Fruit fly (Drosophila melanogaster): ENCODE measurements around the gene Thor.

Thor gene

dm6 chr2L:3437068-3437467 is 41.2 kb upstream of the Thor start (continued):
- TF ChIP-seq NFAT (GFP tag; IDR thresholded peaks at IDR 0.05) (no peak), mirr (GFP tag; optimal IDR thresholded peaks at IDR 0.05) (no peak), CG9437 (GFP tag; optimal IDR thresholded peaks at IDR 0.05) (peak; percentile 31), eve (GFP tag; optimal IDR thresholded peaks at IDR 0.05) (peak in 1 of 2 experiments; percentile 89), CG11723 (GFP tag; optimal IDR thresholded peaks at IDR 0.05) (no peak), croc (GFP tag; conservative IDR thresholded peaks at IDR 0.05) (no peak), Eip74EF (GFP tag; optimal IDR thresholded peaks at IDR 0.05) (peak in 1 of 2 experiments; percentile 22), CG14710 (tag; optimal IDR thresholded peaks at IDR 0.05) (peak; percentile 37), wdn (GFP tag; IDR thresholded peaks at IDR 0.05) (no peak), D (optimal IDR thresholded peaks at IDR 0.05) (no peak), D (GFP tag; optimal IDR thresholded peaks at IDR 0.05) (peak; percentile 25), CG14860 (GFP tag; IDR thresholded peaks at IDR 0.05; ENCODE audit: partially characterized antibody) (no peak), CG17829 (tag; optimal IDR thresholded peaks at IDR 0.05) (peak; percentile 71), CG17802 (tag; optimal IDR thresholded peaks at IDR 0.05) (no peak), Hmx (GFP tag; optimal IDR thresholded peaks at IDR 0.05) (no peak), bcd (GFP tag; optimal IDR thresholded peaks at IDR 0.05) (peak; percentile 36), CG2202 (tag; optimal IDR thresholded peaks at IDR 0.05) (no peak), CG4282 (GFP tag; optimal IDR thresholded peaks at IDR 0.05) (no peak), MTF-1 (GFP tag; optimal IDR thresholded peaks at IDR 0.05; ENCODE audit: borderline replicate concordance) (peak; percentile 15), CG6791 (GFP tag; IDR thresholded peaks at IDR 0.05; ENCODE audit: partially characterized antibody) (no peak), CG3847 (GFP tag; IDR thresholded peaks at IDR 0.05) (no peak), CG15011 (GFP tag; optimal IDR thresholded peaks at IDR 0.05) (no peak), gt (GFP tag; IDR thresholded peaks at IDR 0.05) (no peak), Dfd (GFP tag; optimal IDR thresholded peaks at IDR 0.05) (no peak), CG30020 (tag; optimal IDR thresholded peaks at IDR 0.05) (no peak), CG2712 (tag; optimal IDR thresholded peaks at IDR 0.05) (peak; percentile 80), dpn (GFP tag; optimal IDR thresholded peaks at IDR 0.05) (peak; percentile 6 to 13), CG3838 (GFP tag; optimal IDR thresholded peaks at IDR 0.05) (no peak), scrt (GFP tag; optimal IDR thresholded peaks at IDR 0.05) (peak; percentile 34), B-H2 (GFP tag; optimal IDR thresholded peaks at IDR 0.05) (no peak), bigmax (GFP tag; optimal IDR thresholded peaks at IDR 0.05) (no peak), run (tag; optimal IDR thresholded peaks at IDR 0.05) (peak; percentile 14), CG12659 (GFP tag; optimal IDR thresholded peaks at IDR 0.05) (peak; percentile 35), lov (optimal IDR thresholded peaks at IDR 0.05) (no peak), lov (GFP tag; IDR thresholded peaks at IDR 0.05) (peak; percentile 73; the same call in 2 of the 3 replicates), CG2129 (GFP tag; IDR thresholded peaks at IDR 0.05; ENCODE audit: partially characterized antibody) (no peak), CG1603 (tag; optimal IDR thresholded peaks at IDR 0.05) (peak; percentile 89), seq (GFP tag; IDR thresholded peaks at IDR 0.05) (peak; percentile 64; the same call in 1 of the 2 replicates), fd3F (GFP tag; optimal IDR thresholded peaks at IDR 0.05) (no peak), dati (GFP tag; IDR thresholded peaks at IDR 0.05) (no peak), gro (GFP tag; optimal IDR thresholded peaks at IDR 0.05) (no peak), sisA (GFP tag; IDR thresholded peaks at IDR 0.05) (0 out of 2 replicates have a peak, but pooled peaks have one; percentile 6), CG2875 (GFP tag; optimal IDR thresholded peaks at IDR 0.05) (no peak), Antp (GFP tag; optimal IDR thresholded peaks at IDR 0.05) (no peak), Side (GFP tag; optimal IDR thresholded peaks at IDR 0.05) (no peak), CG6683 (GFP tag; optimal IDR thresholded peaks at IDR 0.05) (no peak), NK7.1 (GFP tag; optimal IDR thresholded peaks at IDR 0.05) (no peak), Dll (GFP tag; IDR thresholded peaks at IDR 0.05; ENCODE audit: partially characterized antibody) (no peak), CG13775 (GFP tag; optimal IDR thresholded peaks at IDR 0.05) (no peak), CG8089 (GFP tag; optimal IDR thresholded peaks at IDR 0.05) (peak; percentile 4), ac (GFP tag; optimal IDR thresholded peaks at IDR 0.05) (no peak)
